Worm (Caenorhabditis elegans): Measurements from ENCODE around the gene cyld-1.
A peak's percentile ranks its signal among the peaks of the same experiment; 100 is the strongest.

cyld-1 gene

ce11 chrIII:9910608-9911479 lies at the start of gene cyld-1, which contains the start of gene F40F12.9:
Gene cyld-1 (minus strand): TSS chrIII:9910658.
Gene F40F12.9 (plus strand): TSS chrIII:9911328.
- TF ChIP-seq nfya-1 (tag; optimal IDR thresholded peaks at IDR 0.05) (no peak), zip-5 (tag; optimal IDR thresholded peaks at IDR 0.05) (no peak), ceh-34 (tag; optimal IDR thresholded peaks at IDR 0.05) (no peak), ceh-30 (tag; optimal IDR thresholded peaks at IDR 0.05) (no peak), K09A11.1 (tag; optimal IDR thresholded peaks at IDR 0.05; ENCODE audit: insufficient read depth) (no peak), pat-9 (tag; optimal IDR thresholded peaks at IDR 0.05) (no peak), tbx-2 (tag; optimal IDR thresholded peaks at IDR 0.05) (no peak), Y22D7AL.16 (tag; optimal IDR thresholded peaks at IDR 0.05) (no peak), ceh-31 (tag; optimal IDR thresholded peaks at IDR 0.05) (no peak), pha-4 (tag; optimal IDR thresholded peaks at IDR 0.05) (no peak), ceh-6 (GFP tag; optimal IDR thresholded peaks at IDR 0.05) (no peak), ceh-14 (tag; optimal IDR thresholded peaks at IDR 0.05) (no peak), eyg-1 (tag; optimal IDR thresholded peaks at IDR 0.05) (no peak)

DNA sequence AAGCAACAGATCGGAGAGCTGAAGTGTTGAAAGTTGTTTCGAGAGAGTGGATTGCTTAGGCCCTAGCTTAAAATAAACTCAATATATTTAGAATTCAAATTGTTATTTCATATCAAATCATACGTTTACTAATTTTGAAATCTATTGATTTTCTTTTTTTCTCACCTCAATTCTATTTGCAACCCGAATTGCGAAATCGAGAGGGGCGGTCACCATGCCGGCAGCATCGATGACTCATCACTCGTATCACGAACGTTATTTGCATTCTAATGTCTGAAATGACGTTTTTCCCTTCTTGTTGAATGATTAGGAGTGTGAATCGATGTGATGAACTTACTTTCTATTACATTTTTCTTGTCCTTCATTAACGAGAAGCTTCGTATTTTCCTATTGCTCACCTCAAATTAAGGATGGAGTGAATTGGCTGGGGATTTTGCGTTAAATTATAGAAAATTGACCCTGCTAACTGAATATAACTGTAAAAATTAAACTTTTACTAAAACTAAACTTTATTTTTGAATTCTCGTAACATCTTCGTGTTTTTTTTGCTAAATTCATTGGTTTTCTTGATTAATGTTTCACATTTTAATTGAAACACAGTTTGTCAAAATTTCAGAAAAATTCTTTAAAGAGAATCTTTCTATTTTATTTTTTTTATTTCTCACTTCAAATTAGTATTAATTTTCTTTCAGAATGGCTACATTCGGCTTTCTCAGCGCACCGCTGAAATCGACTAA lies 46.4 kb upstream of the cyld-1 start, which contains the start of gene alx-1:
alx-1 (plus strand) TSS at position 687 of the 737 bp plus-strand sequence.
- TF ChIP-seq ceh-48 (tag; optimal IDR thresholded peaks at IDR 0.05) (no peak), tbx-7 (tag; optimal IDR thresholded peaks at IDR 0.05) (no peak), hlh-6 (tag; optimal IDR thresholded peaks at IDR 0.05) (no peak), odd-2 (tag; optimal IDR thresholded peaks at IDR 0.05) (no peak), nhr-11 (tag; optimal IDR thresholded peaks at IDR 0.05) (no peak), pha-2 (tag; optimal IDR thresholded peaks at IDR 0.05) (no peak), unc-55 (GFP tag; optimal IDR thresholded peaks at IDR 0.05) (no peak), che-1 (tag; optimal IDR thresholded peaks at IDR 0.05) (no peak), ttx-3 (tag; optimal IDR thresholded peaks at IDR 0.05) (no peak), C08G9.2 (tag; optimal IDR thresholded peaks at IDR 0.05) (no peak), dve-1 (tag; optimal IDR thresholded peaks at IDR 0.05) (no peak), ets-4 (tag; optimal IDR thresholded peaks at IDR 0.05) (no peak), ceh-45 (GFP tag; IDR thresholded peaks at IDR 0.05) (no peak), hlh-8 (tag; optimal IDR thresholded peaks at IDR 0.05) (no peak)

DNA sequence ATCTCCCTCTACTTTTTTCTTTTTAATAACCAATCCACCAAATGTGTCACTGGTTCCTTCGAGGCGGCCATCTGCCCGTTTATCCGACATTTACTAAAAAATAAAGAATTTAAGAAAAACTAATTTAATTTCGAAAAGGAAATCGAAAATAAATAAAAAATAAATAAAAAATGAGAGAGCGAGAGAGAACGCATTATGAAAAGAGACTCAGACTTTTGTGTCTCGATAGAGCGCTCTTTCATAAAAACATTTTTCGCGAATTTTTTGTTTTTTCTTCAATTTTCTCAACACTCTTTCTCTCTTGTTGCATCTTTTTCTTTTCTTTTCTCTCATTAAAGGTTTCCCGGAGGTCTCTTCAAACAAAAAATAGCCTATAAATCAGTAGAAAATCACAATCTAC lies 45.7 kb upstream of the cyld-1 start, which contains the start of gene mog-1:
mog-1 (minus strand) TSS at position 93 of the 400 bp plus-strand sequence.
- TF ChIP-seq elt-4 (tag; optimal IDR thresholded peaks at IDR 0.05) (no peak), ceh-14 (tag; optimal IDR thresholded peaks at IDR 0.05) (no peak), tbx-2 (tag; optimal IDR thresholded peaks at IDR 0.05) (no peak)

DNA sequence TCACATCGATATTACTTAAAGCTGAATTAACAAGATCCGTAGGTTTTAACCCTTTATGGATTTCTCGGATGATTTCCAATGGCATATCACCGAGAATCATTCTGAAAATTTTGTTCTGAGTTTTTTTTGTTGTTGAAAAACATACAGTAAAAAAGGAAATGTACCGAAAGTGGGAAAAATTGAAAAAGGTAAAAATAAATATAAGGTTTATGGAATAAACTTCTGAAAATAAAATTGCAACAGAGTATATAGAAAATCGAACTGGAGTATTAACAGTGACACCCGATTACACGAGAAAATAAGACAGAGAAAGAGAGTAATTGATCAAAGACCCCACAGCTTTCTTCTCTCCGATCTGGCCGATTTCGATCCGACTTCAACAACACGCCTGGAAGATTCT lies 41.4 kb upstream of the cyld-1 start, which contains the start of gene K03H1.11:
K03H1.11 (minus strand) TSS at position 101 of the 400 bp plus-strand sequence.
- no peak for TF ChIP-seq nfya-1 (tag; optimal IDR thresholded peaks at IDR 0.05)
- TF ChIP-seq tbx-7 (tag; optimal IDR thresholded peaks at IDR 0.05): no peak

DNA sequence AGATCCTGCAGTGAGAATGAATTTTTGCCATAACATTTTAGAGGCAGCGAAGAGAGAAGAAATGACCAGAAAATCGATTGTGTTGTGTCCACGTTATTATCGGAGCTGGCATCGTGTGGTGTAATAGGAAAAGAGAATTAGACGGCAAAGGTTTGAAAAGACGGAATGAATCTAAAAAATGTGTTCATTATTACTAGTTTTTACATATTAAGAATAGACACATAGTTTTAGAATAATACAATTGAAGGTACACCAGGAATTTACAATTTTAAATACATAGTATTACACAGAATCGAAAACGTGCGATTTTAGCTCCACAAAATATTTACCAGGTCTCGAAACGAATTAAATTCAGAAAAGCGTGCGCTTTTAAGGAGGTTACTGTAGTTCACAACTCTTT lies 39.8 kb upstream of the cyld-1 start, which contains the start of gene K03H1.13:
K03H1.13 (minus strand) TSS at position 101 of the 400 bp plus-strand sequence.
- no peak for TF ChIP-seq unc-42 (tag; optimal IDR thresholded peaks at IDR 0.05)
- TF ChIP-seq ceh-31 (tag; optimal IDR thresholded peaks at IDR 0.05): no peak
- no peak for TF ChIP-seq odd-2 (tag; optimal IDR thresholded peaks at IDR 0.05)
- peak; percentile 52 for TF ChIP-seq unc-55 (GFP tag; optimal IDR thresholded peaks at IDR 0.05)
- TF ChIP-seq unc-86 (tag; optimal IDR thresholded peaks at IDR 0.05): no peak
- TF ChIP-seq ceh-48 (tag; optimal IDR thresholded peaks at IDR 0.05): peak; percentile 49
- no peak for TF ChIP-seq nfya-1 (tag; optimal IDR thresholded peaks at IDR 0.05)
- TF ChIP-seq mec-3 (tag; optimal IDR thresholded peaks at IDR 0.05; ENCODE audit: borderline replicate concordance): no peak
